Worm (Caenorhabditis elegans) whole organism, mixed stage, embryonic: ENCODE measurements around the gene C55A1.11.

Experiments used
- M03D4.4 ChIP-seq: sonication (generic microtip); optimal IDR thresholded peaks from 2 replicates; lab custom pipeline; 2017; ENCODE audit warnings: mild to moderate bottlenecking, missing genetic modification characterization, missing compliant biosample characterization
- blmp-1 ChIP-seq: fragments of 150-350 bp; optimal IDR thresholded peaks from 2 replicates; lab custom pipeline; 2014; ENCODE audit warnings: missing biosample characterization, missing genetic modification characterization
- elt-1 ChIP-seq: sonication (generic microtip); optimal IDR thresholded peaks from 2 replicates; lab custom pipeline; 2017; ENCODE audit warnings: missing genetic modification characterization, mild to moderate bottlenecking, missing compliant biosample characterization, antibody characterized with exemption, moderate library complexity, borderline replicate concordance; ENCODE audit not compliant: insufficient read depth
- nhr-28 ChIP-seq: fragments of 150-350 bp; optimal IDR thresholded peaks from 2 replicates; lab custom pipeline; 2014; ENCODE audit warnings: missing biosample characterization, missing genetic modification characterization
- unc-39 ChIP-seq: fragments of 150-350 bp; optimal IDR thresholded peaks from 2 replicates; lab custom pipeline; 2014; ENCODE audit warnings: missing biosample characterization, missing genetic modification characterization
- unc-62 ChIP-seq: fragments of 150-350 bp; optimal IDR thresholded peaks from 2 replicates; lab custom pipeline; 2014; ENCODE audit warnings: missing biosample characterization, missing genetic modification reagents, missing genetic modification characterization

DNA sequence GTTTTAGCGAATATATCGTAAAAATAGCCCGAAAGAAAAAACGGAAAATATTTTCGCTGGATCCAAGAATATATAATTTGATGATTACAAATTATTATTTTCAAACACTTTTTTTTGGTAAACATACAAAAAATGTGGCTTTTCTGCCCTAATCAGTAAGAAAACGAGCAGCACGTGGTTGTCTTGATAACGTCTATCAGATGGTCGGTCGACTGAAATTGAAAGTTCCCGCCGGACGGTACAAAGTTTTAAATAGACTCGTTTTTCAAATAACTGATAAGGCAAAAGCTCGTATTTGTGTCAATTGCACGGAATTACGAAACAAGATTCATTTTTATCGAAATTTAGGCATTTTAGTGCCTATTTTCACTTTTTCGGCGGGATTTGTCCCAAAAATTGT, 41.1 kb downstream of the C55A1.11 start:
- TF ChIP-seq unc-62 (no peak), nhr-28 (no peak), M03D4.4 (tag; lab: Kevin White, UChicago) (no peak), elt-1 (tag; lab: Kevin White, UChicago) (no peak), blmp-1 (no peak), unc-39 (tag; lab: Kevin White, UChicago) (no peak)
